Worm (Caenorhabditis elegans): ENCODE data around the gene H24K24.2.

The H24K24.2 gene

ce11 chrV:879171-879570, 38.4 kb upstream of the H24K24.2 start, which contains the start of gene srg-53:
TSS of gene srg-53 (plus strand) at chrV:879471.
- TF ChIP-seq daf-12 (tag; optimal IDR thresholded peaks at IDR 0.05): no peak
- TF ChIP-seq dve-1 (tag; optimal IDR thresholded peaks at IDR 0.05; ENCODE audit: insufficient read depth): no peak
- TF ChIP-seq gei-8 (GFP tag; optimal IDR thresholded peaks at IDR 0.05): no peak
- TF ChIP-seq madf-5 (GFP tag; IDR thresholded peaks at IDR 0.05): no peak
- TF ChIP-seq jun-1 (tag; optimal IDR thresholded peaks at IDR 0.05): no peak
- no peak for TF ChIP-seq tag-97 (GFP tag; IDR thresholded peaks at IDR 0.05)
- no peak for TF ChIP-seq F10B5.3 (tag; optimal IDR thresholded peaks at IDR 0.05)
- no peak for TF ChIP-seq T26A8.4 (GFP tag; IDR thresholded peaks at IDR 0.05)
- TF ChIP-seq lin-13 (GFP tag; optimal IDR thresholded peaks at IDR 0.05): no peak
- no peak for TF ChIP-seq ces-1 (GFP tag; optimal IDR thresholded peaks at IDR 0.05)
- TF ChIP-seq ceh-32 (tag; optimal IDR thresholded peaks at IDR 0.05; ENCODE audit: poor library complexity): no peak

ce11 chrV:884324-884723, 33.3 kb upstream of the H24K24.2 start, which contains the start of gene srj-38:
TSS of gene srj-38 (minus strand) at chrV:884424.
- TF ChIP-seq nhr-28 (tag; optimal IDR thresholded peaks at IDR 0.05) (no peak), ceh-44 (GFP tag; IDR thresholded peaks at IDR 0.05) (no peak), zip-2 (tag; optimal IDR thresholded peaks at IDR 0.05) (no peak), ZK337.2 (GFP tag; IDR thresholded peaks at IDR 0.05) (no peak), set-16 (GFP tag; IDR thresholded peaks at IDR 0.05) (no peak), snpc-4 (tag; optimal IDR thresholded peaks at IDR 0.05) (no peak), F10B5.3 (tag; optimal IDR thresholded peaks at IDR 0.05) (no peak), dmd-8 (GFP tag; IDR thresholded peaks at IDR 0.05) (no peak), daf-19 (GFP tag; conservative IDR thresholded peaks at IDR 0.05) (no peak), skn-1 (tag; optimal IDR thresholded peaks at IDR 0.05) (no peak), mxl-3 (GFP tag; optimal IDR thresholded peaks at IDR 0.05) (no peak), unc-130 (GFP tag; optimal IDR thresholded peaks at IDR 0.05) (no peak), T20F7.1 (GFP tag; optimal IDR thresholded peaks at IDR 0.05) (no peak)

- no peak for TF ChIP-seq ctbp-1 (GFP tag; IDR thresholded peaks at IDR 0.05)
- no peak for TF ChIP-seq nhr-76 (tag; optimal IDR thresholded peaks at IDR 0.05)
- TF ChIP-seq ZK337.2 (GFP tag; IDR thresholded peaks at IDR 0.05): no peak
- TF ChIP-seq unc-62 (GFP tag; optimal IDR thresholded peaks at IDR 0.05 in 1 of 2): no peak
- TF ChIP-seq unc-62 (tag; optimal IDR thresholded peaks at IDR 0.05): no peak
- no peak for TF ChIP-seq snpc-4 (tag; optimal IDR thresholded peaks at IDR 0.05)
- TF ChIP-seq Y75B8A.6 (GFP tag; IDR thresholded peaks at IDR 0.05): no peak
- no peak for TF ChIP-seq sdz-12 (GFP tag; optimal IDR thresholded peaks at IDR 0.05)
These were observed 28.4 kb upstream of the H24K24.2 start, which contains the start of gene T02B11.6 for ce11 chrV:889216-889615. TSS of gene T02B11.6 (minus strand) at chrV:889316.

- no peak for TF ChIP-seq mes-2 (tag; optimal IDR thresholded peaks at IDR 0.05; ENCODE audit: poor library complexity, severe bottlenecking)
- no peak for TF ChIP-seq mep-1 (tag; optimal IDR thresholded peaks at IDR 0.05)
- TF ChIP-seq attf-4 (tag; optimal IDR thresholded peaks at IDR 0.05): no peak
- no peak for TF ChIP-seq mxl-3 (GFP tag; optimal IDR thresholded peaks at IDR 0.05)
- no peak for TF ChIP-seq daf-16 (GFP tag; optimal IDR thresholded peaks at IDR 0.05)
- no peak for TF ChIP-seq daf-16 (tag; optimal IDR thresholded peaks at IDR 0.05)
- no peak for TF ChIP-seq unc-39 (tag; optimal IDR thresholded peaks at IDR 0.05)
- no peak for TF ChIP-seq pha-4 (GFP tag; IDR thresholded peaks at IDR 0.05)
- no peak for TF ChIP-seq pha-4 (tag; optimal IDR thresholded peaks at IDR 0.05)
- no peak for TF ChIP-seq egl-43 (GFP tag; IDR thresholded peaks at IDR 0.05)
- no peak for TF ChIP-seq madf-5 (GFP tag; IDR thresholded peaks at IDR 0.05)
- no peak for TF ChIP-seq nhr-102 (tag; optimal IDR thresholded peaks at IDR 0.05)
- TF ChIP-seq aly-2 (tag; optimal IDR thresholded peaks at IDR 0.05): no peak
- TF ChIP-seq set-16 (GFP tag; IDR thresholded peaks at IDR 0.05): no peak
- no peak for TF ChIP-seq F44E2.7 (GFP tag; IDR thresholded peaks at IDR 0.05)
- TF ChIP-seq D1046.2 (GFP tag; IDR thresholded peaks at IDR 0.05): no peak
- TF ChIP-seq hmg-1.1 (GFP tag; IDR thresholded peaks at IDR 0.05): no peak
- TF ChIP-seq ZK546.5 (tag; optimal IDR thresholded peaks at IDR 0.05): no peak
- no peak for TF ChIP-seq mxl-2 (GFP tag; conservative IDR thresholded peaks at IDR 0.05)
These were observed 27.2 kb upstream of the H24K24.2 start, which contains the start of gene srlf-21 for ce11 chrV:890423-890822. TSS of gene srlf-21 (minus strand) at chrV:890523.

Data from whole organism, L4 larva.